Worm (Caenorhabditis elegans): Measurements from ENCODE around the gene idpa-3.

DNA sequence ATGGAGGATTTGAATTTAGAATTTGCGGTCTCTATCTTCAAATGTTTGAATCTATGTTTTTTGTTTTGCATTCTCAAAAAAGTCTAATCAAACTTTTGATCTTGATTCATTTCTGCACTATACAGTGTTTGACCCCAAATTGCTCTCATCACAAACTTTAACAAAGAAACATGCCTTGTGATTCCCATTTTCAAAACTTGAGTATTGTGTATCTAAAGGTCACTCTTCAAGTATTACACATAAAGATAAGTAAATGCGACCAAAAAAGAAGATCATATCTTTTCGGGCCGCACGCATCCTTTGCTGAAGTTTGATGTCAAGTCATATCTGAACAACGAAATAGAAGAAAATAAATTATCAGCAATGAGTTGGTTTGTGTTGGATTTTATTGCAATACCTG is 34.3 kb upstream of the idpa-3 start:
- TF ChIP-seq ceh-82 (tag; optimal IDR thresholded peaks at IDR 0.05) (no peak), fos-1 (tag; optimal IDR thresholded peaks at IDR 0.05) (no peak), nhr-77 (tag; optimal IDR thresholded peaks at IDR 0.05) (no peak), elt-3 (tag; optimal IDR thresholded peaks at IDR 0.05) (no peak)
